Fruit fly (Drosophila melanogaster) whole organism: ENCODE data around the gene lbe.

Experiments used
- CG8478 ChIP-seq: fragments of >200 bp; optimal IDR thresholded peaks from 2 replicates; lab custom pipeline; 2018; ENCODE audit warnings: inconsistent platforms
- Dll ChIP-seq: fragments of >200 bp; optimal IDR thresholded peaks from 2 replicates; lab custom pipeline; 2017
- EcR ChIP-seq, 2 experiments: fragments of >200 bp; optimal IDR thresholded peaks; 2 replicates each; lab custom pipeline; 2017; ENCODE audit warnings: missing biosample characterization in 2 of 2, missing genetic modification characterization in 2 of 2, missing genetic modification reagents in 2 of 2
- pan ChIP-seq: fragments of >200 bp; optimal IDR thresholded peaks from 2 replicates; lab custom pipeline; 2017
- psq ChIP-seq: fragments of >200 bp; optimal IDR thresholded peaks from 2 replicates; lab custom pipeline; 2017
- usp ChIP-seq: fragments of >200 bp; optimal IDR thresholded peaks from 2 replicates; lab custom pipeline; 2017; ENCODE audit warnings: missing biosample characterization, missing genetic modification characterization, mixed read lengths

DNA sequence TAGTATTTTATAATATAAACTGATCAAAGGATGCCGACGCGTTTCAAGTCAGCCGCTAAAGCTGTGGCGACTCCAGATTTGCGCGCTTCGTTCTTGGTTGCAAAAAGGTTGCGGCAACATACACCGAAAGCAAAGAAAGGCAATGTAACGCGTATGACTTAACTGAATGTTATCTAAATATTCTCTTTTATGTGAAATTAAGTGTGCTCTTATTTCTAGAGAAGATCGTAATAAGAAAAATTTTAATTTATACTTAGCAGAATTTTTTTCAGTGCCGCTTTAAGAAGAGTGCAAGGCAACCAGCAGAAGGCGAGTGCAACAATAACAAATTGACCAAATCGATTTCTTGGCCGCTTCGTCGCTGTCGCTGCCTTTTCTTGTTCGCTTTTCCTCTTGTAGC, 5.8 kb upstream of the lbe start:
- no peak for TF ChIP-seq EcR (GFP tag; optimal IDR thresholded peaks at IDR 0.05; lab: Kevin White, UChicago)
- no peak for TF ChIP-seq Dll (lab: Kevin White, UChicago)
- TF ChIP-seq CG8478, result no peak
- TF ChIP-seq psq (lab: Kevin White, UChicago), result no peak
- TF ChIP-seq usp (GFP tag; lab: Kevin White, UChicago), result no peak
- no peak for TF ChIP-seq pan (lab: Kevin White, UChicago)
